Worm (Caenorhabditis elegans) whole organism, young adult: Measurements from ENCODE around the gene Y39B6A.43.

Source experiments
- B0019.2 ChIP-seq: fragments of 200-800 bp; sonication (Bioruptor generic); conservative IDR thresholded peaks from 2 replicates; pipeline ENCODE4 v1.3.6; 2022; ENCODE audit warnings: missing genetic modification reagents, missing genetic modification characterization, missing compliant biosample characterization
- B0261.1 ChIP-seq: sonication (generic microtip); optimal IDR thresholded peaks from 2 replicates; lab custom pipeline; 2016; ENCODE audit warnings: mild to moderate bottlenecking, missing genetic modification characterization, moderate library complexity, missing compliant biosample characterization
- B0336.3 ChIP-seq: fragments of 200-800 bp; sonication (Bioruptor generic); IDR thresholded peaks from 2 replicates; pipeline ENCODE4 v1.3.6; 2022; ENCODE audit warnings: missing genetic modification characterization, missing compliant biosample characterization
- F10E7.11 ChIP-seq: sonication (generic microtip); optimal IDR thresholded peaks from 2 replicates; lab custom pipeline; 2017; ENCODE audit warnings: mild to moderate bottlenecking, missing genetic modification characterization, moderate library complexity, missing compliant biosample characterization
- F22D6.2 ChIP-seq: sonication (generic microtip); optimal IDR thresholded peaks from 2 replicates; lab custom pipeline; 2016; ENCODE audit warnings: mild to moderate bottlenecking, missing genetic modification characterization, missing compliant biosample characterization
- F33H1.4 ChIP-seq: fragments of 200-800 bp; sonication (Bioruptor generic); IDR thresholded peaks from 2 replicates; pipeline ENCODE4 v1.3.6; 2022; ENCODE audit warnings: missing genetic modification reagents, missing genetic modification characterization, missing compliant biosample characterization
- F39B2.1 ChIP-seq: fragments of 200-800 bp; sonication (Bioruptor generic); IDR thresholded peaks from 2 replicates; pipeline ENCODE4 v1.3.6; 2022; ENCODE audit warnings: missing genetic modification reagents, missing genetic modification characterization, missing compliant biosample characterization
- F57A8.1 ChIP-seq: fragments of 200-800 bp; sonication (Bioruptor generic); optimal IDR thresholded peaks from 2 replicates; lab custom pipeline; 2018; ENCODE audit warnings: mild to moderate bottlenecking, missing genetic modification characterization, moderate library complexity, missing compliant biosample characterization
- K12H6.12 ChIP-seq: fragments of 200-800 bp; sonication (Bioruptor generic); optimal IDR thresholded peaks from 2 replicates; lab custom pipeline; 2018; ENCODE audit warnings: mild to moderate bottlenecking, missing genetic modification characterization, missing compliant biosample characterization
- T07F8.4 ChIP-seq: sonication (generic microtip); optimal IDR thresholded peaks from 2 replicates; lab custom pipeline; 2016; ENCODE audit warnings: mild to moderate bottlenecking, missing genetic modification characterization, moderate library complexity, missing compliant biosample characterization
- Y53G8AR.9 ChIP-seq: fragments of 200-800 bp; sonication (Bioruptor generic); conservative IDR thresholded peaks from 2 replicates; pipeline ENCODE4 v1.3.6; 2022; ENCODE audit warnings: missing genetic modification reagents, missing genetic modification characterization, missing compliant biosample characterization
- Y67H2A.10 ChIP-seq: fragments of 200-800 bp; sonication (Bioruptor generic); conservative IDR thresholded peaks from 2 replicates; pipeline ENCODE4 v1.3.6; 2022; ENCODE audit warnings: missing genetic modification reagents, missing genetic modification characterization, missing compliant biosample characterization
- ama-1 ChIP-seq, 3 experiments: fragments of 150-350 bp in 1 of 3; sonication (generic microtip) in 2 of 3; optimal IDR thresholded peaks; 2 replicates each; lab custom pipeline; 2014 to 2018; ENCODE audit warnings: missing biosample characterization in 2 of 3, missing genetic modification characterization in 2 of 3, missing genetic modification reagents in 2 of 3
- aptf-3 ChIP-seq: fragments of 200-800 bp; sonication (Bioruptor generic); IDR thresholded peaks from 2 replicates; pipeline ENCODE4 v1.3.6; 2022; ENCODE audit warnings: missing genetic modification characterization, missing compliant biosample characterization
- athp-1 ChIP-seq: sonication (generic microtip); optimal IDR thresholded peaks from 2 replicates; lab custom pipeline; 2017; ENCODE audit warnings: mild to moderate bottlenecking, missing genetic modification characterization, missing compliant biosample characterization
- attf-5 ChIP-seq: fragments of 200-800 bp; sonication (Bioruptor generic); optimal IDR thresholded peaks from 2 replicates; lab custom pipeline; 2018; ENCODE audit warnings: mild to moderate bottlenecking, missing genetic modification characterization, missing compliant biosample characterization
- attf-6 ChIP-seq: fragments of 200-800 bp; sonication (Bioruptor generic); IDR thresholded peaks from 2 replicates; pipeline ENCODE4 v1.3.6; 2022; ENCODE audit warnings: missing genetic modification reagents, missing genetic modification characterization, missing compliant biosample characterization
- bed-1 ChIP-seq: fragments of 200-800 bp; sonication (Bioruptor generic); IDR thresholded peaks from 2 replicates; pipeline ENCODE4 v1.3.6; 2022; ENCODE audit warnings: missing genetic modification reagents, missing genetic modification characterization, missing compliant biosample characterization
- ceh-27 ChIP-seq: fragments of 200-800 bp; sonication (Bioruptor generic); optimal IDR thresholded peaks from 2 replicates; lab custom pipeline; 2018; ENCODE audit warnings: mild to moderate bottlenecking, missing genetic modification characterization, moderate library complexity, missing compliant biosample characterization
- ceh-40 ChIP-seq: fragments of 200-800 bp; sonication (Bioruptor generic); IDR thresholded peaks from 2 replicates; pipeline ENCODE4 v1.3.6; 2022; ENCODE audit warnings: missing genetic modification characterization, missing compliant biosample characterization
- chd-7 ChIP-seq: sonication (generic microtip); optimal IDR thresholded peaks from 2 replicates; lab custom pipeline; 2016; ENCODE audit warnings: mild to moderate bottlenecking, missing genetic modification characterization, moderate library complexity, missing compliant biosample characterization
- die-1 ChIP-seq: sonication (generic microtip); optimal IDR thresholded peaks from 2 replicates; lab custom pipeline; 2016; ENCODE audit warnings: missing genotype, mild to moderate bottlenecking, missing genetic modification characterization, missing compliant biosample characterization
- dpl-1 ChIP-seq: fragments of 150-350 bp; optimal IDR thresholded peaks from 2 replicates; lab custom pipeline; 2014; ENCODE audit warnings: missing biosample characterization, missing genetic modification reagents, missing genetic modification characterization
- egrh-3 ChIP-seq: fragments of 200-800 bp; sonication (Bioruptor generic); IDR thresholded peaks from 2 replicates; pipeline ENCODE4 v1.3.6; 2022; ENCODE audit warnings: missing genetic modification reagents, missing genetic modification characterization, missing compliant biosample characterization
- ekl-4 ChIP-seq: fragments of 200-800 bp; sonication (Bioruptor generic); IDR thresholded peaks from 2 replicates; pipeline ENCODE4 v1.3.6; 2022; ENCODE audit warnings: missing genetic modification reagents, missing genetic modification characterization, missing compliant biosample characterization
- ets-4 ChIP-seq: fragments of 200-800 bp; sonication (Bioruptor generic); optimal IDR thresholded peaks from 2 replicates; lab custom pipeline; 2018; ENCODE audit warnings: mild to moderate bottlenecking, missing genetic modification characterization, missing compliant biosample characterization
- him-1 ChIP-seq: sonication (generic microtip); optimal IDR thresholded peaks from 2 replicates; lab custom pipeline; 2016; ENCODE audit warnings: missing genotype, missing genetic modification reagents, missing genetic modification characterization, missing compliant biosample characterization
- hsf-1 ChIP-seq: fragments of 200-800 bp; sonication (Bioruptor generic); IDR thresholded peaks from 2 replicates; pipeline ENCODE4 v1.3.6; 2022; ENCODE audit warnings: missing genetic modification reagents, missing genetic modification characterization, missing compliant biosample characterization
- lag-1 ChIP-seq: fragments of 200-800 bp; sonication (Bioruptor generic); IDR thresholded peaks from 2 replicates; pipeline ENCODE4 v1.3.6; 2022; ENCODE audit warnings: missing genetic modification reagents, missing genetic modification characterization, missing compliant biosample characterization
- let-607 ChIP-seq, 2 experiments: fragments of 200-800 bp in 1 of 2; sonication (Bioruptor generic) in 1 of 2; sonication (generic microtip) in 1 of 2; optimal IDR thresholded peaks; 2 replicates each; lab custom pipeline; 2016 to 2018; ENCODE audit warnings: mild to moderate bottlenecking in 2 of 2, missing compliant biosample characterization in 2 of 2, missing genetic modification characterization in 2 of 2, moderate library complexity in 2 of 2, missing genotype in 1 of 2
- lin-26 ChIP-seq: fragments of 200-800 bp; sonication (Bioruptor generic); IDR thresholded peaks from 2 replicates; pipeline ENCODE4 v1.3.6; 2022; ENCODE audit warnings: missing genetic modification reagents, missing genetic modification characterization, missing compliant biosample characterization
- lsy-27 ChIP-seq: sonication (generic microtip); optimal IDR thresholded peaks from 2 replicates; lab custom pipeline; 2017; ENCODE audit warnings: missing genetic modification characterization, mild to moderate bottlenecking, missing compliant biosample characterization, antibody characterized with exemption, missing genotype, borderline replicate concordance; ENCODE audit not compliant: insufficient read depth
- madf-6 ChIP-seq: fragments of 200-800 bp; sonication (Bioruptor generic); IDR thresholded peaks from 2 replicates; pipeline ENCODE4 v1.3.6; 2022; ENCODE audit warnings: missing genetic modification reagents, missing genetic modification characterization, missing compliant biosample characterization
- mcd-1 ChIP-seq: fragments of 200-800 bp; sonication (Bioruptor generic); IDR thresholded peaks from 2 replicates; pipeline ENCODE4 v1.3.6; 2022; ENCODE audit warnings: missing genetic modification reagents, missing genetic modification characterization, missing compliant biosample characterization
- nhr-120 ChIP-seq: fragments of 200-800 bp; sonication (Bioruptor generic); IDR thresholded peaks from 2 replicates; pipeline ENCODE4 v1.3.6; 2022; ENCODE audit warnings: missing genetic modification characterization, missing compliant biosample characterization
- nhr-179 ChIP-seq: sonication (generic microtip); optimal IDR thresholded peaks from 2 replicates; lab custom pipeline; 2016; ENCODE audit warnings: mild to moderate bottlenecking, missing genetic modification characterization, missing compliant biosample characterization
- nhr-80 ChIP-seq: sonication (generic microtip); optimal IDR thresholded peaks from 2 replicates; lab custom pipeline; 2016; ENCODE audit warnings: missing genetic modification characterization, missing compliant biosample characterization
- pbrm-1 ChIP-seq: fragments of 200-800 bp; sonication (Bioruptor generic); IDR thresholded peaks from 2 replicates; pipeline ENCODE4 v1.3.6; 2022; ENCODE audit warnings: missing genetic modification reagents, missing genetic modification characterization, missing compliant biosample characterization
- rcor-1 ChIP-seq: fragments of 200-800 bp; sonication (Bioruptor generic); IDR thresholded peaks from 2 replicates; pipeline ENCODE4 v1.3.6; 2022; ENCODE audit warnings: missing genetic modification reagents, missing genetic modification characterization, missing compliant biosample characterization
- sea-2 ChIP-seq: fragments of 200-800 bp; sonication (Bioruptor generic); IDR thresholded peaks from 2 replicates; pipeline ENCODE4 v1.3.6; 2022; ENCODE audit warnings: missing genetic modification characterization, missing compliant biosample characterization
- snpc-1.3 ChIP-seq: sonication (generic microtip); optimal IDR thresholded peaks from 2 replicates; lab custom pipeline; 2017; ENCODE audit warnings: missing genetic modification characterization, mild to moderate bottlenecking, missing compliant biosample characterization, antibody characterized with exemption, moderate library complexity, missing genotype, missing genetic modification reagents; ENCODE audit not compliant: insufficient read depth
- somi-1 ChIP-seq: fragments of 200-800 bp; sonication (Bioruptor generic); optimal IDR thresholded peaks from 2 replicates; lab custom pipeline; 2018; ENCODE audit warnings: mild to moderate bottlenecking, missing genetic modification characterization, missing compliant biosample characterization
- tbp1 ChIP-seq: fragments of 200-800 bp; sonication (Bioruptor generic); optimal IDR thresholded peaks from 2 replicates; lab custom pipeline; 2018; ENCODE audit warnings: mild to moderate bottlenecking, missing genetic modification characterization, missing compliant biosample characterization
- tbx-9 ChIP-seq: sonication (generic microtip); optimal IDR thresholded peaks from 2 replicates; lab custom pipeline; 2016; ENCODE audit warnings: borderline replicate concordance, missing genetic modification characterization, inconsistent platforms, missing compliant biosample characterization
- unc-130 ChIP-seq: sonication (generic microtip); optimal IDR thresholded peaks from 2 replicates; lab custom pipeline; 2016; ENCODE audit warnings: missing genetic modification reagents, missing genetic modification characterization, missing compliant biosample characterization
- unc-62 ChIP-seq: fragments of 150-350 bp; optimal IDR thresholded peaks from 2 replicates; lab custom pipeline; 2014; ENCODE audit warnings: missing biosample characterization, missing genetic modification reagents, missing genetic modification characterization
- ztf-25 ChIP-seq: fragments of 200-800 bp; sonication (Bioruptor generic); IDR thresholded peaks from 2 replicates; pipeline ENCODE4 v1.3.6; 2022; ENCODE audit warnings: missing genetic modification reagents, missing genetic modification characterization, missing compliant biosample characterization

Y39B6A.43 gene

ce11 chrV:18967479-18968056 lies at the start of gene Y39B6A.43 (continued):
- TF ChIP-seq egrh-3 = peak; percentile 63
- peak; percentile 98 for TF ChIP-seq rcor-1 (GFP tag; lab: Robert Waterston, UW)
- TF ChIP-seq bed-1 (GFP tag; lab: Robert Waterston, UW) = 0 out of 2 replicates have a peak, but pooled peaks have one; percentile 78
- TF ChIP-seq K12H6.12 (tag; lab: Kevin White, UChicago) = peak; percentile 100
- TF ChIP-seq ceh-40 = peak; percentile 58; the same call in 1 of the 2 replicates
- peak; percentile 67 for TF ChIP-seq nhr-80 (tag; lab: Kevin White, UChicago)
- TF ChIP-seq him-1 (tag; lab: Kevin White, UChicago) = peak; percentile 71
- peak; percentile 82; the same call in 1 of the 2 replicates for TF ChIP-seq sea-2 (GFP tag; lab: Robert Waterston, UW)
- TF ChIP-seq T07F8.4 (tag; lab: Kevin White, UChicago) = no peak
- peak; percentile 53 for TF ChIP-seq ets-4 (GFP tag; lab: Kevin White, UChicago)
- peak; percentile 97 for TF ChIP-seq dpl-1 (GFP tag; lab: Kevin White, UChicago)
- TF ChIP-seq attf-5 (GFP tag; lab: Kevin White, UChicago) = peak; percentile 99
- peak; percentile 79 for TF ChIP-seq tbp1 (GFP tag; lab: Kevin White, UChicago)
- TF ChIP-seq ekl-4 = peak; percentile 97
- peak; percentile 90 for TF ChIP-seq aptf-3 (GFP tag; lab: Robert Waterston, UW)
- peak; percentile 97 for TF ChIP-seq B0336.3 (GFP tag; lab: Robert Waterston, UW)
- no peak for TF ChIP-seq die-1
- TF ChIP-seq F22D6.2 (tag; lab: Kevin White, UChicago) = peak; percentile 81
- peak; percentile 82 to 87 for TF ChIP-seq let-607 (tag; optimal IDR thresholded peaks at IDR 0.05; lab: Kevin White, UChicago)
- TF ChIP-seq lsy-27 (tag; lab: Kevin White, UChicago) = peak; percentile 22
- peak; percentile 88 for TF ChIP-seq Y67H2A.10 (GFP tag; lab: Robert Waterston, UW)
- TF ChIP-seq B0261.1 (tag; lab: Kevin White, UChicago) = peak; percentile 49
- TF ChIP-seq unc-130 (GFP tag; lab: Kevin White, UChicago) = peak; percentile 83
- TF ChIP-seq B0019.2 (GFP tag; lab: Robert Waterston, UW) = peak; percentile 91
- TF ChIP-seq madf-6 (GFP tag; lab: Robert Waterston, UW) = peak; percentile 94
- peak; percentile 93 for TF ChIP-seq attf-6
- TF ChIP-seq chd-7 (tag; lab: Kevin White, UChicago) = peak; percentile 97
- 0 out of 2 replicates have a peak, but pooled peaks have one; percentile 70 for TF ChIP-seq ztf-25
- no peak for TF ChIP-seq ama-1 (optimal IDR thresholded peaks at IDR 0.05; lab: Kevin White, UChicago)
- TF ChIP-seq ama-1 (GFP tag; optimal IDR thresholded peaks at IDR 0.05; lab: Kevin White, UChicago) = peak in 1 of 2 experiments; percentile 53
- peak; percentile 99 for TF ChIP-seq athp-1 (tag; lab: Kevin White, UChicago)
- peak; percentile 62 for TF ChIP-seq unc-62 (GFP tag; lab: Kevin White, UChicago)
- peak; percentile 86 for TF ChIP-seq hsf-1 (GFP tag; lab: Robert Waterston, UW)
- no peak for TF ChIP-seq nhr-179 (tag; lab: Kevin White, UChicago)
- peak; percentile 99 for TF ChIP-seq Y53G8AR.9 (GFP tag; lab: Robert Waterston, UW)
- TF ChIP-seq mcd-1 = peak; percentile 100
- peak; percentile 42 for TF ChIP-seq F57A8.1 (GFP tag; lab: Kevin White, UChicago)
- peak; percentile 86 for TF ChIP-seq F10E7.11 (tag; lab: Kevin White, UChicago)
- peak; percentile 91 for TF ChIP-seq snpc-1.3 (tag; lab: Kevin White, UChicago)
- TF ChIP-seq lin-26 (GFP tag; lab: Robert Waterston, UW) = peak; percentile 85
- TF ChIP-seq tbx-9 (tag; lab: Kevin White, UChicago) = no peak
- peak; percentile 97 for TF ChIP-seq ceh-27
- peak; percentile 87 for TF ChIP-seq somi-1 (GFP tag; lab: Kevin White, UChicago)
- 0 out of 2 replicates have a peak, but pooled peaks have one; percentile 50 for TF ChIP-seq lag-1
- TF ChIP-seq nhr-120 (GFP tag; lab: Robert Waterston, UW) = peak; percentile 91; the same call in 1 of the 2 replicates
- peak; percentile 86 for TF ChIP-seq F39B2.1
- TF ChIP-seq pbrm-1 (GFP tag; lab: Robert Waterston, UW) = peak; percentile 99
- peak; percentile 86 for TF ChIP-seq F33H1.4
